Worm (Caenorhabditis elegans): Measurements from ENCODE around the gene trx-2.

- TF ChIP-seq T22C8.4 (GFP tag; IDR thresholded peaks at IDR 0.05) (no peak), ref-1 (GFP tag; conservative IDR thresholded peaks at IDR 0.05) (no peak), med-1 (GFP tag; optimal IDR thresholded peaks at IDR 0.05; ENCODE audit: insufficient read depth) (no peak), flt-1 (GFP tag; IDR thresholded peaks at IDR 0.05) (no peak), klf-2 (GFP tag; conservative IDR thresholded peaks at IDR 0.05) (no peak), ztf-29 (GFP tag; IDR thresholded peaks at IDR 0.05) (no peak), tab-1 (GFP tag; IDR thresholded peaks at IDR 0.05) (no peak), ztf-23 (GFP tag; IDR thresholded peaks at IDR 0.05) (no peak), cog-1 (tag; optimal IDR thresholded peaks at IDR 0.05) (no peak)
Measured at ce11 chrV:10270214-10270613, 44.3 kb upstream of the trx-2 start, which contains the start of gene ric-4.
